Worm (Caenorhabditis elegans) whole organism, young adult: Measurements from ENCODE around the gene T28A8.6.
A peak's percentile ranks its signal among the peaks of the same experiment; 100 is the strongest.

Experiments
- B0019.2 ChIP-seq: fragments of 200-800 bp; sonication (Bioruptor generic); conservative IDR thresholded peaks from 2 replicates; pipeline ENCODE4 v1.3.6; 2022; ENCODE audit warnings: missing genetic modification reagents, missing genetic modification characterization, missing compliant biosample characterization
- F22D6.2 ChIP-seq: sonication (generic microtip); optimal IDR thresholded peaks from 2 replicates; lab custom pipeline; 2016; ENCODE audit warnings: mild to moderate bottlenecking, missing genetic modification characterization, missing compliant biosample characterization
- F33H1.4 ChIP-seq: fragments of 200-800 bp; sonication (Bioruptor generic); IDR thresholded peaks from 2 replicates; pipeline ENCODE4 v1.3.6; 2022; ENCODE audit warnings: missing genetic modification reagents, missing genetic modification characterization, missing compliant biosample characterization
- F39B2.1 ChIP-seq: fragments of 200-800 bp; sonication (Bioruptor generic); IDR thresholded peaks from 2 replicates; pipeline ENCODE4 v1.3.6; 2022; ENCODE audit warnings: missing genetic modification reagents, missing genetic modification characterization, missing compliant biosample characterization
- F49E8.2 ChIP-seq: sonication (generic microtip); optimal IDR thresholded peaks from 3 replicates; lab custom pipeline; 2017; ENCODE audit warnings: missing genetic modification characterization, mild to moderate bottlenecking, missing compliant biosample characterization, antibody characterized with exemption, moderate library complexity; ENCODE audit not compliant: insufficient read depth
- F57C9.4 ChIP-seq: sonication (generic microtip); optimal IDR thresholded peaks from 2 replicates; lab custom pipeline; 2017; ENCODE audit warnings: mild to moderate bottlenecking, missing genetic modification characterization, missing compliant biosample characterization
- K12H6.12 ChIP-seq: fragments of 200-800 bp; sonication (Bioruptor generic); optimal IDR thresholded peaks from 2 replicates; lab custom pipeline; 2018; ENCODE audit warnings: mild to moderate bottlenecking, missing genetic modification characterization, missing compliant biosample characterization
- ama-1 ChIP-seq, 3 experiments: fragments of 150-350 bp in 1 of 3; sonication (generic microtip) in 2 of 3; optimal IDR thresholded peaks; 2 replicates each; lab custom pipeline; 2014 to 2018; ENCODE audit warnings: missing biosample characterization in 2 of 3, missing genetic modification characterization in 2 of 3, missing genetic modification reagents in 2 of 3
- aptf-2 ChIP-seq: fragments of 200-800 bp; sonication (Bioruptor generic); conservative IDR thresholded peaks from 2 replicates; pipeline ENCODE4 v1.3.6; 2022; ENCODE audit warnings: missing genetic modification reagents, missing genetic modification characterization, missing compliant biosample characterization
- aptf-3 ChIP-seq: fragments of 200-800 bp; sonication (Bioruptor generic); IDR thresholded peaks from 2 replicates; pipeline ENCODE4 v1.3.6; 2022; ENCODE audit warnings: missing genetic modification characterization, missing compliant biosample characterization
- atf-7 ChIP-seq: sonication (generic microtip); optimal IDR thresholded peaks from 2 replicates; lab custom pipeline; 2017; ENCODE audit warnings: mild to moderate bottlenecking, missing genetic modification characterization, missing compliant biosample characterization
- athp-1 ChIP-seq: sonication (generic microtip); optimal IDR thresholded peaks from 2 replicates; lab custom pipeline; 2017; ENCODE audit warnings: mild to moderate bottlenecking, missing genetic modification characterization, missing compliant biosample characterization
- attf-3 ChIP-seq: fragments of 200-800 bp; sonication (Bioruptor generic); conservative IDR thresholded peaks from 2 replicates; pipeline ENCODE4 v1.3.6; 2022; ENCODE audit warnings: missing genetic modification reagents, missing genetic modification characterization, missing compliant biosample characterization
- attf-5 ChIP-seq: fragments of 200-800 bp; sonication (Bioruptor generic); optimal IDR thresholded peaks from 2 replicates; lab custom pipeline; 2018; ENCODE audit warnings: mild to moderate bottlenecking, missing genetic modification characterization, missing compliant biosample characterization
- attf-6 ChIP-seq: fragments of 200-800 bp; sonication (Bioruptor generic); IDR thresholded peaks from 2 replicates; pipeline ENCODE4 v1.3.6; 2022; ENCODE audit warnings: missing genetic modification reagents, missing genetic modification characterization, missing compliant biosample characterization
- ceh-58 ChIP-seq: fragments of 200-800 bp; sonication (Bioruptor generic); IDR thresholded peaks from 2 replicates; pipeline ENCODE4 v1.3.6; 2022; ENCODE audit warnings: missing genetic modification characterization, missing compliant biosample characterization
- ceh-79 ChIP-seq: sonication (generic microtip); optimal IDR thresholded peaks from 2 replicates; lab custom pipeline; 2017; ENCODE audit warnings: mild to moderate bottlenecking, missing genetic modification characterization, missing compliant biosample characterization
- ceh-91 ChIP-seq: fragments of 200-800 bp; sonication (Bioruptor generic); IDR thresholded peaks from 2 replicates; pipeline ENCODE4 v1.3.6; 2022; ENCODE audit warnings: missing genetic modification reagents, missing genetic modification characterization, missing compliant biosample characterization
- dpff-1 ChIP-seq: sonication (generic microtip); optimal IDR thresholded peaks from 2 replicates; lab custom pipeline; 2017; ENCODE audit warnings: mild to moderate bottlenecking, missing genetic modification characterization, missing compliant biosample characterization
- egl-18 ChIP-seq: fragments of 200-800 bp; sonication (Bioruptor generic); IDR thresholded peaks from 2 replicates; pipeline ENCODE4 v1.3.6; 2022; ENCODE audit warnings: missing genetic modification reagents, missing genetic modification characterization, missing compliant biosample characterization
- egl-44 ChIP-seq: fragments of 200-800 bp; sonication (Bioruptor generic); IDR thresholded peaks from 2 replicates; pipeline ENCODE4 v1.3.6; 2022; ENCODE audit warnings: missing genetic modification reagents, missing genetic modification characterization, missing compliant biosample characterization
- ekl-4 ChIP-seq: fragments of 200-800 bp; sonication (Bioruptor generic); IDR thresholded peaks from 2 replicates; pipeline ENCODE4 v1.3.6; 2022; ENCODE audit warnings: missing genetic modification reagents, missing genetic modification characterization, missing compliant biosample characterization
- fkh-3 ChIP-seq: sonication (generic microtip); optimal IDR thresholded peaks from 2 replicates; lab custom pipeline; 2016; ENCODE audit warnings: mild to moderate bottlenecking, missing genetic modification characterization, missing compliant biosample characterization
- him-1 ChIP-seq: sonication (generic microtip); optimal IDR thresholded peaks from 2 replicates; lab custom pipeline; 2016; ENCODE audit warnings: missing genotype, missing genetic modification reagents, missing genetic modification characterization, missing compliant biosample characterization
- hmg-1.2 ChIP-seq: fragments of 200-800 bp; sonication (Bioruptor generic); IDR thresholded peaks from 2 replicates; pipeline ENCODE4 v1.3.6; 2022; ENCODE audit warnings: missing genetic modification reagents, missing genetic modification characterization, missing compliant biosample characterization
- lag-1 ChIP-seq: fragments of 200-800 bp; sonication (Bioruptor generic); IDR thresholded peaks from 2 replicates; pipeline ENCODE4 v1.3.6; 2022; ENCODE audit warnings: missing genetic modification reagents, missing genetic modification characterization, missing compliant biosample characterization
- let-526 ChIP-seq: fragments of 200-800 bp; sonication (Bioruptor generic); IDR thresholded peaks from 2 replicates; pipeline ENCODE4 v1.3.6; 2022; ENCODE audit warnings: missing genetic modification reagents, missing genetic modification characterization, missing compliant biosample characterization
- let-607 ChIP-seq, 2 experiments: fragments of 200-800 bp in 1 of 2; sonication (Bioruptor generic) in 1 of 2; sonication (generic microtip) in 1 of 2; optimal IDR thresholded peaks; 2 replicates each; lab custom pipeline; 2016 to 2018; ENCODE audit warnings: mild to moderate bottlenecking in 2 of 2, missing compliant biosample characterization in 2 of 2, missing genetic modification characterization in 2 of 2, moderate library complexity in 2 of 2, missing genotype in 1 of 2
- lin-54 ChIP-seq: fragments of 200-800 bp; sonication (Bioruptor generic); optimal IDR thresholded peaks from 2 replicates; lab custom pipeline; 2018; ENCODE audit warnings: mild to moderate bottlenecking, missing genetic modification characterization, missing compliant biosample characterization
- lsl-1 ChIP-seq: fragments of 200-800 bp; sonication (Bioruptor generic); optimal IDR thresholded peaks from 2 replicates; lab custom pipeline; 2018; ENCODE audit warnings: mild to moderate bottlenecking, missing genetic modification characterization, moderate library complexity, missing compliant biosample characterization
- mcd-1 ChIP-seq: fragments of 200-800 bp; sonication (Bioruptor generic); IDR thresholded peaks from 2 replicates; pipeline ENCODE4 v1.3.6; 2022; ENCODE audit warnings: missing genetic modification reagents, missing genetic modification characterization, missing compliant biosample characterization
- mel-28 ChIP-seq: sonication (generic microtip); optimal IDR thresholded peaks from 2 replicates; lab custom pipeline; 2016; ENCODE audit warnings: borderline replicate concordance, mild to moderate bottlenecking, missing genetic modification characterization, missing compliant biosample characterization
- mxl-1 ChIP-seq: sonication (generic microtip); optimal IDR thresholded peaks from 2 replicates; lab custom pipeline; 2016; ENCODE audit warnings: missing genetic modification characterization, missing compliant biosample characterization
- nhr-120 ChIP-seq: fragments of 200-800 bp; sonication (Bioruptor generic); IDR thresholded peaks from 2 replicates; pipeline ENCODE4 v1.3.6; 2022; ENCODE audit warnings: missing genetic modification characterization, missing compliant biosample characterization
- nhr-179 ChIP-seq: sonication (generic microtip); optimal IDR thresholded peaks from 2 replicates; lab custom pipeline; 2016; ENCODE audit warnings: mild to moderate bottlenecking, missing genetic modification characterization, missing compliant biosample characterization
- nhr-90 ChIP-seq: sonication (generic microtip); optimal IDR thresholded peaks from 2 replicates; lab custom pipeline; 2016; ENCODE audit warnings: missing genotype, mild to moderate bottlenecking, missing genetic modification characterization, missing compliant biosample characterization
- rec-8 ChIP-seq, 2 experiments: sonication (generic microtip); optimal IDR thresholded peaks; 2 replicates each; lab custom pipeline; 2016; ENCODE audit warnings: mild to moderate bottlenecking in 2 of 2, missing genetic modification characterization in 2 of 2, missing genetic modification reagents in 2 of 2, missing genotype in 2 of 2, missing biosample characterization in 1 of 2, missing compliant biosample characterization in 1 of 2, moderate library complexity in 1 of 2
- sdz-38 ChIP-seq: sonication (generic microtip); optimal IDR thresholded peaks from 2 replicates; lab custom pipeline; 2016; ENCODE audit warnings: missing genotype, missing genetic modification characterization, missing compliant biosample characterization
- tbp1 ChIP-seq: fragments of 200-800 bp; sonication (Bioruptor generic); optimal IDR thresholded peaks from 2 replicates; lab custom pipeline; 2018; ENCODE audit warnings: mild to moderate bottlenecking, missing genetic modification characterization, missing compliant biosample characterization
- tlf-1 ChIP-seq: fragments of 200-800 bp; sonication (Bioruptor generic); optimal IDR thresholded peaks from 2 replicates; lab custom pipeline; 2018; ENCODE audit warnings: mild to moderate bottlenecking, missing genetic modification characterization, missing compliant biosample characterization
- unc-130 ChIP-seq: sonication (generic microtip); optimal IDR thresholded peaks from 2 replicates; lab custom pipeline; 2016; ENCODE audit warnings: missing genetic modification reagents, missing genetic modification characterization, missing compliant biosample characterization
- xnd-1 ChIP-seq: sonication (generic microtip); optimal IDR thresholded peaks from 2 replicates; lab custom pipeline; 2016; ENCODE audit warnings: missing genotype, missing genetic modification reagents, missing genetic modification characterization, missing compliant biosample characterization
- zfh-2 ChIP-seq: fragments of 200-800 bp; sonication (Bioruptor generic); conservative IDR thresholded peaks from 2 replicates; pipeline ENCODE4 v1.3.6; 2022; ENCODE audit warnings: missing genetic modification reagents, missing genetic modification characterization, missing compliant biosample characterization
- zim-3 ChIP-seq: sonication (generic microtip); optimal IDR thresholded peaks from 2 replicates; lab custom pipeline; 2017; ENCODE audit warnings: mild to moderate bottlenecking, missing genetic modification characterization, moderate library complexity, missing compliant biosample characterization
- ztf-18 ChIP-seq: sonication (generic microtip); optimal IDR thresholded peaks from 2 replicates; lab custom pipeline; 2016; ENCODE audit warnings: missing genotype, mild to moderate bottlenecking, missing genetic modification characterization, missing compliant biosample characterization
- ztf-26 ChIP-seq: sonication (generic microtip); optimal IDR thresholded peaks from 2 replicates; lab custom pipeline; 2017; ENCODE audit warnings: missing genetic modification characterization, missing compliant biosample characterization
- ztf-28 ChIP-seq: fragments of 200-800 bp; sonication (Bioruptor generic); IDR thresholded peaks from 2 replicates; pipeline ENCODE4 v1.3.6; 2022; ENCODE audit warnings: missing genetic modification reagents, missing genetic modification characterization, missing compliant biosample characterization

The T28A8.6 gene

DNA sequence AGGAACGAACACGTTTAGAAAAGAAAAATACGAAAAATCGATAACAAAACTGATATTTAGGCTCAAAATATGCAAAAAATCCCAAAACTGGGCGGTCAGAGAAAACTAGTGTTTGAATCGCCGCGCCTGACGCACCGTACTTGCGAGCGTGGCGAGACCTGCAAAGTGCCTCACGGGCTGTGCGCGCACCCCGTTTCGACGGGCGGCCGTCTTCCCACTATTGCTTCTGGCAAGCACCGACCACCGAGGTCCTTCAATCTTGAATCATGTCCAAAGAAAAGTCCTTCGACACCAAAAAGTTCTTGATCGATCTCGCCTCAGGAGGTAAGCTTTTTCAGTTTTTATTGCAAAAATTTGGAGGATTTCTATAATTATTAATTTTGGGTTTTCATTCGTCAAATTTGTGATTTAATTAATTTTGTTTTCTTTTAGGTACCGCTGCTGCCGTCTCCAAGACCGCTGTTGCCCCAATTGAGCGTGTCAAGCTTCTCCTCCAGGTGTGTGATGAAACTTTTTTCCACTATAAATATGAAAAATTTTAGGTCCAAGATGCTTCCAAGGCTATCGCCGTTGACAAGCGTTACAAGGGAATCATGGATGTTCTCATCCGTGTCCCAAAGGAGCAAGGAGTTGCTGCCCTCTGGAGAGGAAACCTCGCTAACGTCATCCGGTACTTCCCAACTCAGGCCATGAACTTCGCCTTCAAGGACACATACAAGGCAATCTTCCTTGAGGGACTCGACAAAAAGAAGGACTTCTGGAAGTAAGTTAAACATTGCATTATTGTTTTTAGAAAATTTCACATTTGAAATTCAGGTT is 35.8 kb upstream of the T28A8.6 start, which contains the start of gene ant-1.1 (continued):
- peak; percentile 81 for TF ChIP-seq atf-7 (tag; lab: Kevin White, UChicago)
- no peak for TF ChIP-seq attf-6 (GFP tag; lab: Robert Waterston, UW)
- TF ChIP-seq let-607 (tag; optimal IDR thresholded peaks at IDR 0.05; lab: Kevin White, UChicago) = peak; percentile 14 to 77
- no peak for TF ChIP-seq nhr-120 (GFP tag; lab: Robert Waterston, UW)
- TF ChIP-seq ceh-91 (GFP tag; lab: Robert Waterston, UW) = peak; percentile 78
- peak; percentile 99 for TF ChIP-seq lin-54
- TF ChIP-seq mel-28 = peak; percentile 38
- TF ChIP-seq rec-8 (tag; optimal IDR thresholded peaks at IDR 0.05; lab: Kevin White, UChicago) = no peak
- TF ChIP-seq zfh-2 (GFP tag; lab: Robert Waterston, UW) = peak; percentile 96
- TF ChIP-seq ztf-18 (tag; lab: Kevin White, UChicago) = peak; percentile 87
- peak; percentile 94 for TF ChIP-seq mcd-1 (GFP tag; lab: Robert Waterston, UW)
- TF ChIP-seq ztf-28 (GFP tag; lab: Robert Waterston, UW) = peak; percentile 73; the same call in 1 of the 2 replicates
- TF ChIP-seq hmg-1.2 = peak; percentile 75
- TF ChIP-seq F22D6.2 (tag; lab: Kevin White, UChicago) = peak; percentile 1
- TF ChIP-seq aptf-2 (GFP tag; lab: Robert Waterston, UW) = peak; percentile 82
- TF ChIP-seq tlf-1 (GFP tag; lab: Kevin White, UChicago) = peak; percentile 94
- TF ChIP-seq F49E8.2 (tag; lab: Kevin White, UChicago) = peak; percentile 10
- no peak for TF ChIP-seq fkh-3
- no peak for TF ChIP-seq ceh-58 (GFP tag; lab: Robert Waterston, UW)
- peak; percentile 69 for TF ChIP-seq tbp1 (GFP tag; lab: Kevin White, UChicago)
- no peak for TF ChIP-seq nhr-179
- TF ChIP-seq unc-130 (GFP tag; lab: Kevin White, UChicago) = peak; percentile 30
- TF ChIP-seq ama-1 (optimal IDR thresholded peaks at IDR 0.05; lab: Kevin White, UChicago) = peak; percentile 82
- TF ChIP-seq ama-1 (GFP tag; optimal IDR thresholded peaks at IDR 0.05; lab: Kevin White, UChicago) = no peak
- TF ChIP-seq mxl-1 (tag; lab: Kevin White, UChicago) = no peak
- no peak for TF ChIP-seq nhr-90 (tag; lab: Kevin White, UChicago)
- TF ChIP-seq him-1 = no peak
- TF ChIP-seq ekl-4 = peak; percentile 92
- TF ChIP-seq aptf-3 (GFP tag; lab: Robert Waterston, UW) = peak; percentile 61; the same call in 1 of the 2 replicates
- peak; percentile 88 for TF ChIP-seq lsl-1 (GFP tag; lab: Kevin White, UChicago)
- no peak for TF ChIP-seq dpff-1 (tag; lab: Kevin White, UChicago)
- TF ChIP-seq attf-3 = peak; percentile 53; the same call in 1 of the 2 replicates
- TF ChIP-seq athp-1 (tag; lab: Kevin White, UChicago) = peak; percentile 81
- 0 out of 2 replicates have a peak, but pooled peaks have one; percentile 4 for TF ChIP-seq B0019.2 (GFP tag; lab: Robert Waterston, UW)
- TF ChIP-seq egl-44 (GFP tag; lab: Robert Waterston, UW) = no peak
- peak; percentile 45 for TF ChIP-seq xnd-1 (tag; lab: Kevin White, UChicago)
- TF ChIP-seq F39B2.1 (GFP tag; lab: Robert Waterston, UW) = peak; percentile 73; the same call in 1 of the 2 replicates
- no peak for TF ChIP-seq F57C9.4
- no peak for TF ChIP-seq lag-1 (GFP tag; lab: Robert Waterston, UW)
- TF ChIP-seq let-526 = peak; percentile 54; the same call in 1 of the 2 replicates
- no peak for TF ChIP-seq egl-18 (GFP tag; lab: Robert Waterston, UW)
- TF ChIP-seq ceh-79 (tag; lab: Kevin White, UChicago) = peak; percentile 19
- TF ChIP-seq F33H1.4 (GFP tag; lab: Robert Waterston, UW) = peak; percentile 99
- no peak for TF ChIP-seq sdz-38 (tag; lab: Kevin White, UChicago)
- TF ChIP-seq K12H6.12 (tag; lab: Kevin White, UChicago) = peak; percentile 85
- peak; percentile 85 for TF ChIP-seq ztf-26 (tag; lab: Kevin White, UChicago)
- TF ChIP-seq attf-5 (GFP tag; lab: Kevin White, UChicago) = peak; percentile 88
- no peak for TF ChIP-seq zim-3 (tag; lab: Kevin White, UChicago)
